Worm (Caenorhabditis elegans) whole organism, L4 larva: ENCODE results near the gene pst-2.

Experiments
- D1046.2 ChIP-seq: fragments of 200-800 bp; sonication (Bioruptor generic); IDR thresholded peaks from 2 replicates; pipeline ENCODE4 v1.3.6; 2022; ENCODE audit warnings: missing genetic modification characterization, missing compliant biosample characterization
- F37D6.2 ChIP-seq: sonication (generic microtip); optimal IDR thresholded peaks from 2 replicates; lab custom pipeline; 2016; ENCODE audit warnings: mild to moderate bottlenecking, missing genetic modification characterization, missing compliant biosample characterization
- T20F7.1 ChIP-seq: fragments of 200-800 bp; sonication (Bioruptor generic); optimal IDR thresholded peaks from 2 replicates; lab custom pipeline; 2018; ENCODE audit warnings: mild to moderate bottlenecking, missing genetic modification characterization, missing compliant biosample characterization
- T26A8.4 ChIP-seq: fragments of 200-800 bp; sonication (Bioruptor generic); IDR thresholded peaks from 2 replicates; pipeline ENCODE4 v1.3.6; 2022; ENCODE audit warnings: missing genetic modification characterization, missing compliant biosample characterization
- Y48G9A.11 ChIP-seq: fragments of 200-800 bp; sonication (Bioruptor generic); IDR thresholded peaks from 2 replicates; pipeline ENCODE4 v1.3.6; 2022; ENCODE audit warnings: missing genetic modification reagents, missing genetic modification characterization, missing compliant biosample characterization
- Y75B8A.6 ChIP-seq: fragments of 200-800 bp; sonication (Bioruptor generic); IDR thresholded peaks from 2 replicates; pipeline ENCODE4 v1.3.6; 2022; ENCODE audit warnings: missing genetic modification reagents, missing genetic modification characterization, missing compliant biosample characterization
- ZK337.2 ChIP-seq: fragments of 200-800 bp; sonication (Bioruptor generic); IDR thresholded peaks from 2 replicates; pipeline ENCODE4 v1.3.6; 2022; ENCODE audit warnings: missing genetic modification reagents, missing genetic modification characterization, missing compliant biosample characterization
- aha-1 ChIP-seq: fragments of 150-350 bp; peaks from one replicate; lab custom pipeline; 2014; ENCODE audit warnings: missing biosample characterization, missing genetic modification characterization
- ama-1 ChIP-seq: fragments of 150-350 bp; optimal IDR thresholded peaks from 2 replicates; lab custom pipeline; 2014; ENCODE audit warnings: inconsistent platforms, mixed read lengths
- cey-2 ChIP-seq: sonication (generic microtip); optimal IDR thresholded peaks from 3 replicates; lab custom pipeline; 2017; ENCODE audit warnings: missing genetic modification characterization, mild to moderate bottlenecking, missing compliant biosample characterization, antibody characterized with exemption, borderline replicate concordance; ENCODE audit not compliant: insufficient read depth
- daf-12 ChIP-seq: fragments of 150-350 bp; optimal IDR thresholded peaks from 2 replicates; lab custom pipeline; 2014; ENCODE audit warnings: missing biosample characterization, missing genetic modification reagents, missing genetic modification characterization
- daf-16 ChIP-seq, 3 experiments: sonication (generic microtip); optimal IDR thresholded peaks; 2 replicates each; lab custom pipeline; 2016 to 2017; ENCODE audit warnings: missing genetic modification characterization in 3 of 3, missing genetic modification reagents in 3 of 3, mild to moderate bottlenecking in 2 of 3, missing compliant biosample characterization in 2 of 3, missing biosample characterization in 1 of 3, moderate library complexity in 1 of 3
- daf-19 ChIP-seq: fragments of 200-800 bp; sonication (Bioruptor generic); conservative IDR thresholded peaks from 2 replicates; pipeline ENCODE4 v1.3.6; 2022; ENCODE audit warnings: missing genetic modification characterization, missing compliant biosample characterization
- dmd-8 ChIP-seq: fragments of 200-800 bp; sonication (Bioruptor generic); IDR thresholded peaks from 2 replicates; pipeline ENCODE4 v1.3.6; 2022; ENCODE audit warnings: missing genetic modification characterization, missing compliant biosample characterization
- dpl-1 ChIP-seq: fragments of 150-350 bp; optimal IDR thresholded peaks from 2 replicates; lab custom pipeline; 2014; ENCODE audit warnings: missing biosample characterization, missing genetic modification reagents, missing genetic modification characterization
- dve-1 ChIP-seq: sonication (generic microtip); optimal IDR thresholded peaks from 2 replicates; lab custom pipeline; 2017; ENCODE audit warnings: antibody characterized with exemption, mild to moderate bottlenecking, missing genetic modification characterization, missing compliant biosample characterization; ENCODE audit not compliant: insufficient read depth
- egl-27 ChIP-seq: sonication (generic microtip); optimal IDR thresholded peaks from 3 replicates; lab custom pipeline; 2017; ENCODE audit warnings: missing biosample characterization, missing genetic modification reagents, missing genetic modification characterization
- egl-43 ChIP-seq: fragments of 200-800 bp; sonication (Bioruptor generic); IDR thresholded peaks from 2 replicates; pipeline ENCODE4 v1.3.6; 2022; ENCODE audit warnings: missing genetic modification reagents, missing genetic modification characterization, missing compliant biosample characterization
- gei-8 ChIP-seq: fragments of 200-800 bp; sonication (Bioruptor generic); optimal IDR thresholded peaks from 2 replicates; lab custom pipeline; 2018; ENCODE audit warnings: mild to moderate bottlenecking, missing genetic modification characterization, missing compliant biosample characterization
- hlh-11 ChIP-seq: fragments of 200-800 bp; sonication (Bioruptor generic); optimal IDR thresholded peaks from 2 replicates; lab custom pipeline; 2018; ENCODE audit warnings: mild to moderate bottlenecking, missing genetic modification characterization, missing compliant biosample characterization
- lin-1 ChIP-seq: fragments of 200-800 bp; sonication (Bioruptor generic); IDR thresholded peaks from 2 replicates; pipeline ENCODE4 v1.3.6; 2022; ENCODE audit warnings: missing genetic modification reagents, missing genetic modification characterization, missing compliant biosample characterization
- lin-29 ChIP-seq: fragments of 200-800 bp; sonication (Bioruptor generic); IDR thresholded peaks from 2 replicates; pipeline ENCODE4 v1.3.6; 2022; ENCODE audit warnings: missing genetic modification reagents, missing genetic modification characterization, missing compliant biosample characterization
- lsy-2 ChIP-seq, 2 experiments: fragments of 150-350 bp in 1 of 2; sonication (generic microtip) in 1 of 2; optimal IDR thresholded peaks; 2 replicates each; lab custom pipeline; 2014 to 2017; ENCODE audit warnings: missing biosample characterization in 2 of 2, missing genetic modification characterization in 2 of 2
- mep-1 ChIP-seq: fragments of 150-350 bp; sonication (generic microtip); optimal IDR thresholded peaks from 3 replicates; lab custom pipeline; 2014; ENCODE audit warnings: missing biosample characterization, missing genetic modification characterization
- mes-2 ChIP-seq: sonication (generic microtip); optimal IDR thresholded peaks from 2 replicates; lab custom pipeline; 2016; ENCODE audit warnings: missing genotype, mild to moderate bottlenecking, missing genetic modification characterization, missing compliant biosample characterization; ENCODE audit not compliant: poor library complexity, severe bottlenecking
- nhr-102 ChIP-seq: sonication (generic microtip); optimal IDR thresholded peaks from 2 replicates; lab custom pipeline; 2016; ENCODE audit warnings: mild to moderate bottlenecking, missing genetic modification characterization, moderate library complexity, missing compliant biosample characterization
- nhr-111 ChIP-seq: fragments of 200-800 bp; sonication (Bioruptor generic); optimal IDR thresholded peaks from 2 replicates; lab custom pipeline; 2018; ENCODE audit warnings: mild to moderate bottlenecking, missing genetic modification characterization, missing compliant biosample characterization
- nhr-28 ChIP-seq: fragments of 150-350 bp; optimal IDR thresholded peaks from 2 replicates; lab custom pipeline; 2014; ENCODE audit warnings: missing biosample characterization, missing genetic modification characterization
- nhr-48 ChIP-seq: sonication (generic microtip); optimal IDR thresholded peaks from 2 replicates; lab custom pipeline; 2016; ENCODE audit warnings: mild to moderate bottlenecking, missing genetic modification characterization, missing compliant biosample characterization
- pha-4 ChIP-seq, 2 experiments: fragments of 150-350 bp in 1 of 2; fragments of 200-800 bp in 1 of 2; sonication (Bioruptor generic) in 1 of 2; IDR thresholded peaks in 1 of 2; optimal IDR thresholded peaks in 1 of 2; 2 replicates each; pipeline versions ENCODE4 v1.3.6 to Lab custom; 2014 to 2022; ENCODE audit warnings: missing genetic modification characterization in 2 of 2, missing genetic modification reagents in 2 of 2, missing biosample characterization in 1 of 2, missing compliant biosample characterization in 1 of 2
- php-3 ChIP-seq: fragments of 200-800 bp; sonication (Bioruptor generic); IDR thresholded peaks from 2 replicates; pipeline ENCODE4 v1.3.6; 2022; ENCODE audit warnings: missing genetic modification reagents, missing genetic modification characterization, missing compliant biosample characterization
- rbr-2 ChIP-seq: sonication (generic microtip); optimal IDR thresholded peaks from 2 replicates; lab custom pipeline; 2016; ENCODE audit warnings: missing genotype, missing genetic modification characterization, missing compliant biosample characterization
- set-16 ChIP-seq: fragments of 200-800 bp; sonication (Bioruptor generic); IDR thresholded peaks from 2 replicates; pipeline ENCODE4 v1.3.6; 2022; ENCODE audit warnings: missing genetic modification reagents, missing genetic modification characterization, missing compliant biosample characterization
- skn-1 ChIP-seq: fragments of 150-350 bp; optimal IDR thresholded peaks from 2 replicates; lab custom pipeline; 2014; ENCODE audit warnings: missing biosample characterization, missing genetic modification characterization
- snpc-4 ChIP-seq: fragments of 150-350 bp; optimal IDR thresholded peaks from 2 replicates; lab custom pipeline; 2014; ENCODE audit warnings: missing biosample characterization, missing genetic modification characterization
- spr-3 ChIP-seq: fragments of 200-800 bp; sonication (Bioruptor generic); optimal IDR thresholded peaks from 2 replicates; lab custom pipeline; 2018; ENCODE audit warnings: mild to moderate bottlenecking, missing genetic modification characterization, missing compliant biosample characterization
- unc-62 ChIP-seq, 3 experiments: fragments of 150-350 bp in 1 of 3; sonication (generic microtip); optimal IDR thresholded peaks in 2 of 3; peaks in 1 of 3; 1 replicate in 1 of 3; 2 replicates in 2 of 3; lab custom pipeline; 2014 to 2017; ENCODE audit warnings: missing biosample characterization in 3 of 3, missing genetic modification characterization in 3 of 3, missing genetic modification reagents in 3 of 3, missing genotype in 1 of 3
- ztf-11 ChIP-seq: fragments of 150-350 bp; optimal IDR thresholded peaks from 2 replicates; lab custom pipeline; 2014; ENCODE audit warnings: missing biosample characterization, missing genetic modification characterization

pst-2 gene

ce11 chrIII:5667952-5668489, 12.2 kb upstream of the pst-2 start:
- TF ChIP-seq mes-2 (tag; lab: Kevin White, UChicago), result peak; percentile 6
- TF ChIP-seq daf-16 (GFP tag; optimal IDR thresholded peaks at IDR 0.05; lab: Kevin White, UChicago), result no peak
- TF ChIP-seq daf-16 (tag; optimal IDR thresholded peaks at IDR 0.05; lab: Kevin White, UChicago), result peak; percentile 19
- peak in 1 of 2 experiments; percentile 38 for TF ChIP-seq lsy-2 (tag; optimal IDR thresholded peaks at IDR 0.05; lab: Kevin White, UChicago)
- no peak for TF ChIP-seq T20F7.1 (GFP tag; lab: Kevin White, UChicago)
- peak; percentile 21 for TF ChIP-seq nhr-28 (tag; lab: Kevin White, UChicago)
- no peak for TF ChIP-seq pha-4 (GFP tag; IDR thresholded peaks at IDR 0.05; lab: Robert Waterston, UW)
- peak; percentile 31 for TF ChIP-seq pha-4 (tag; optimal IDR thresholded peaks at IDR 0.05; lab: Kevin White, UChicago)
- TF ChIP-seq rbr-2, result peak; percentile 8
- peak; percentile 28 for TF ChIP-seq mep-1 (tag; lab: Kevin White, UChicago)
- TF ChIP-seq dve-1 (tag; lab: Kevin White, UChicago), result no peak
- TF ChIP-seq ztf-11 (tag; lab: Kevin White, UChicago), result no peak
- no peak for TF ChIP-seq lin-29 (GFP tag; lab: Robert Waterston, UW)
- TF ChIP-seq hlh-11 (tag; lab: Kevin White, UChicago), result peak; percentile 15
- TF ChIP-seq dpl-1 (GFP tag; lab: Kevin White, UChicago), result no peak
- TF ChIP-seq, all 104 proteins: peak for 8

DNA sequence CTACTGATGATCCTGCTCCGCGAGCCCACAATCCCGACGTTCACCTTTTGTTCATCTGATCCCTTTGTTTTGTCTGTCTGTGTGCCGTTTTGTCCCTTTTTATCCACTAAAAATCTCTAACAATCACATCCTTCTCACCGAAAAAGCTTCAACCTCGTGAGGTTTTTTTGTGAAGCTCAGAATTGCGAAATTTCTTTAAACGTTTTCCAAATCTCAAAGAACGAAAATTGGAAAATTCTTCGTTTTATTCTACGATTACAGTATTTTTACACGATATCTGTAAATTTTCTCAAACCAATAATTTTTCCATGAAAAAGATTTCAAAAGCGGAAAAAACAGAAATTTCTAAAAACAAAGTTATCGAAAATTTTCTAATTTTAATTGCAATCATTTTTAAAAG, 6.0 kb upstream of the pst-2 start:
- TF ChIP-seq Y48G9A.11, result no peak
- no peak for TF ChIP-seq egl-43 (GFP tag; lab: Robert Waterston, UW)
- TF ChIP-seq aha-1, result peak; percentile 61
- no peak for TF ChIP-seq F37D6.2 (tag; lab: Kevin White, UChicago)
- TF ChIP-seq, all 104 proteins: peak for 1

DNA sequence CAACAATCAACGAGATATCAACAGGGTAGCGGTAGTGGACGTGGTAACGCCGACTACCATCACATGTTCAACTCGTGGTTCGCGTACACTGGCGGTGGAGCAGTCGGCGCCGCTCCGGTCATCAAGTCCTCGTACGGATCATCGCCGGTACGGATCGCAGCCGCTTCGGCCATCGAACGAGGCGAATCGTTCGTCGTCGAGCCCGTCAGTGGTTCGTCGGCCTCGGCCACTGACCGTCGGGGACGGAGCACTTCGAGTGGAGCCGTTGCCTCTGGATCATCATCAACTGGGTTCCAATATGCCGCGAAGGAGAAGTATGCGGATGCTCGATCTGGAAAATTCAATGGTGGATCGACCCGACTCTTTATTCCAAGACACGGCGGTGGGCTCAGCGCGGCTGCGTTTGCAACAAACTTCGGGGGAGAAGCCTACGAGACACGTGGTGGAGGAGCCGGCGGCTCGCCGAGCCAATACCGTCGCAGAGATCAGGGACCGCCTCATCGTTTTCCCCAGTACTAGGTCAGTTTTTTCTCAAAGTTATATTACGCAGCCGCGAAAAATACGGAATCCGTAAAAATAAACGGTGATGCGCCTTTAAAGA, 4.7 kb upstream of the pst-2 start:
- TF ChIP-seq ZK337.2 (GFP tag; lab: Robert Waterston, UW) (no peak), T26A8.4 (GFP tag; lab: Robert Waterston, UW) (no peak), egl-43 (GFP tag; lab: Robert Waterston, UW) (no peak), gei-8 (GFP tag; lab: Kevin White, UChicago) (no peak), aha-1 (peak; percentile 52), D1046.2 (0 out of 2 replicates have a peak, but pooled peaks have one; percentile 6), dve-1 (tag; lab: Kevin White, UChicago) (no peak), set-16 (GFP tag; lab: Robert Waterston, UW) (peak; percentile 92)

ce11 chrIII:5677790-5678189, 2.4 kb upstream of the pst-2 start, which contains the start of gene F54E7.9:
Gene F54E7.9, minus strand, starts transcription at chrIII:5677890.
- TF ChIP-seq spr-3 (GFP tag; lab: Kevin White, UChicago), result no peak
- no peak for TF ChIP-seq lin-1 (GFP tag; lab: Robert Waterston, UW)
- TF ChIP-seq dmd-8, result no peak
- no peak for TF ChIP-seq nhr-102 (tag; lab: Kevin White, UChicago)
- TF ChIP-seq ama-1 (lab: Kevin White, UChicago), result no peak
- no peak for TF ChIP-seq Y75B8A.6
- TF ChIP-seq egl-43 (GFP tag; lab: Robert Waterston, UW), result no peak
- no peak for TF ChIP-seq skn-1 (tag; lab: Kevin White, UChicago)
- TF ChIP-seq egl-27 (tag; lab: Kevin White, UChicago), result no peak
- no peak for TF ChIP-seq cey-2 (tag; lab: Kevin White, UChicago)
- TF ChIP-seq daf-12 (tag; lab: Kevin White, UChicago), result no peak
- TF ChIP-seq nhr-48 (tag; lab: Kevin White, UChicago), result no peak
- TF ChIP-seq snpc-4 (tag; lab: Kevin White, UChicago), result no peak
- no peak for TF ChIP-seq unc-62 (GFP tag; optimal IDR thresholded peaks at IDR 0.05 in 1 of 2; lab: Kevin White, UChicago)
- no peak for TF ChIP-seq unc-62 (tag; optimal IDR thresholded peaks at IDR 0.05; lab: Kevin White, UChicago)
- no peak for TF ChIP-seq php-3 (GFP tag; lab: Robert Waterston, UW)
- TF ChIP-seq mep-1 (tag; lab: Kevin White, UChicago), result no peak
- TF ChIP-seq daf-19 (GFP tag; lab: Robert Waterston, UW), result no peak
- TF ChIP-seq nhr-111 (GFP tag; lab: Kevin White, UChicago), result no peak
